Worm (Caenorhabditis elegans) whole organism, L3 larva: ENCODE results near the gene C28D4.18.

Experiments
- aly-2 ChIP-seq: fragments of 150-350 bp; optimal IDR thresholded peaks from 2 replicates; lab custom pipeline; 2014; ENCODE audit warnings: missing biosample characterization, missing genetic modification characterization
- ama-1 ChIP-seq: fragments of 150-350 bp; optimal IDR thresholded peaks from 2 replicates; lab custom pipeline; 2018
- hmg-11 ChIP-seq: sonication (generic microtip); optimal IDR thresholded peaks from 2 replicates; lab custom pipeline; 2016; ENCODE audit warnings: missing genetic modification characterization, missing compliant biosample characterization
- nhr-237 ChIP-seq: fragments of 150-350 bp; optimal IDR thresholded peaks from 2 replicates; lab custom pipeline; 2014; ENCODE audit warnings: missing biosample characterization, missing genetic modification characterization
- pha-4 ChIP-seq: fragments of 150-350 bp; optimal IDR thresholded peaks from 2 replicates; lab custom pipeline; 2014; ENCODE audit warnings: missing biosample characterization, missing genetic modification reagents, missing genetic modification characterization
- unc-62 ChIP-seq: fragments of 150-350 bp; sonication (generic microtip); optimal IDR thresholded peaks from 4 replicates; lab custom pipeline; 2014; ENCODE audit warnings: missing biosample characterization, missing genetic modification reagents, missing genetic modification characterization

ce11 chrIV:9766250-9766649 lies 41.2 kb downstream of the C28D4.18 start, which contains the start of gene ssp-36:
- TF ChIP-seq pha-4 (tag; lab: Kevin White, UChicago) = no peak
- no peak for TF ChIP-seq unc-62
- no peak for TF ChIP-seq aly-2 (tag; lab: Kevin White, UChicago)
- no peak for TF ChIP-seq nhr-237 (tag; lab: Kevin White, UChicago)
- no peak for TF ChIP-seq hmg-11 (tag; lab: Kevin White, UChicago)
- no peak for TF ChIP-seq ama-1 (lab: Kevin White, UChicago)
